Fruit fly (Drosophila melanogaster): ENCODE measurements around the gene yip2.

The yip2 gene

DNA sequence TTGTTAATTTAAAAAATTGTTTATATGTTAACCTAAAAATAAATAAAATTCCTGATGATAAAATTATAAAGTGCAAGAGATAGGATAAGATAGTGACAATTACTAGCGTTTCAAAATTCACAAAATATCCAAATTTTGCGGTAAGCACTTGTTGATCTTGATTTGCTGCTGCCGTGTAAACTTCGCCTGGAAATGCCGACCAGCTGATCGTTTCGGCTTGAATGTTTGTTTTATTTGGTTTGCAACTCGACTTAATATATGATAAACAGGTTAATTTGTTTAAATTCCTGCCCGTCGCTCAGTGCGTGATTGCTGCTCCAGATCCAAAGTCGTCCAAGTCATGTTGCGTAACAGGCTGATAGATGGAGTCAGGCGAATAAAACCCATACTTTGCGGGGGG is 6.3 kb downstream of the yip2 start, which contains the start of gene CG4592 (continued):
- TF ChIP-seq CG34406 (GFP tag; optimal IDR thresholded peaks at IDR 0.05) (peak; percentile 72), Lpt (GFP tag; optimal IDR thresholded peaks at IDR 0.05) (peak; percentile 44), pdm3 (GFP tag; optimal IDR thresholded peaks at IDR 0.05) (no peak), CG11902 (GFP tag; optimal IDR thresholded peaks at IDR 0.05) (peak; percentile 8), fd85E (GFP tag; optimal IDR thresholded peaks at IDR 0.05) (no peak), Sox15 (GFP tag; optimal IDR thresholded peaks at IDR 0.05) (peak; percentile 28), Eip75B (GFP tag; optimal IDR thresholded peaks at IDR 0.05) (peak; percentile 83), Sox14 (GFP tag; optimal IDR thresholded peaks at IDR 0.05) (peak; percentile 74), CG8319 (GFP tag; optimal IDR thresholded peaks at IDR 0.05) (peak; percentile 5), CG3919 (GFP tag; optimal IDR thresholded peaks at IDR 0.05) (peak; percentile 82), CG8632 (GFP tag; optimal IDR thresholded peaks at IDR 0.05) (peak; percentile 70), Eip93F (GFP tag; optimal IDR thresholded peaks at IDR 0.05) (peak; percentile 72), salr (GFP tag; optimal IDR thresholded peaks at IDR 0.05) (peak in 1 of 2 experiments; percentile 68), CG6163 (GFP tag; IDR thresholded peaks at IDR 0.05) (peak; percentile 84), topi (GFP tag; optimal IDR thresholded peaks at IDR 0.05) (peak; percentile 76), Eip78C (GFP tag) (no peak), CG6792 (GFP tag; optimal IDR thresholded peaks at IDR 0.05) (peak; percentile 69), CG11294 (GFP tag; IDR thresholded peaks at IDR 0.05) (peak; percentile 13; the same call in 1 of the 2 replicates), CG6854 (GFP tag; optimal IDR thresholded peaks at IDR 0.05) (no peak), CG1621 (tag; optimal IDR thresholded peaks at IDR 0.05) (peak; percentile 65), achi (GFP tag; optimal IDR thresholded peaks at IDR 0.05) (peak; percentile 77), CG4318 (GFP tag; optimal IDR thresholded peaks at IDR 0.05) (peak; percentile 28), CG32006 (GFP tag; optimal IDR thresholded peaks at IDR 0.05) (peak; percentile 75), CG7368 (GFP tag; optimal IDR thresholded peaks at IDR 0.05) (peak; percentile 50), CG9139 (GFP tag; optimal IDR thresholded peaks at IDR 0.05) (peak; percentile 55), net (GFP tag; optimal IDR thresholded peaks at IDR 0.05) (peak; percentile 77), CG10631 (GFP tag; optimal IDR thresholded peaks at IDR 0.05) (peak; percentile 53), acj6 (GFP tag; optimal IDR thresholded peaks at IDR 0.05) (peak; percentile 84)

DNA sequence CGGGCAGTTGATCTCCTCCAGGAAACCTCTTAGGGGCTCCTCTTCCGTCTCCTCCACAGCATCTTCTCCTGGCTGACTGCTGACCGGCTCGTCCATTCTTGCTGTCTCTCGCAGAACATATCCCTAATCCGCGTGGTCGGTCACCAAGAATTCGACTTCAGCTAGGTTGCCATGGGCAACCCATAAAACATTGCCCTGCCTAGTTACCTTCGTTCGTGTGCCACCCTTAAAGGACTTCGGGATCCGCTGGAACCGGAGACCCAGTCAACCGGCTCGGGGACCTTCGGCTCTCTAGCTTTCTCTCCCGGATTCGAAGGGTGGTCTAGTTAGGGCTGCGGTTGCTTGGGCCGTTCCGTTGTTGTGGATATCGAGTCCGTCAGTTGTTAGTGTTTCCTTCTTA is 9.7 kb downstream of the yip2 start, which contains the start of the genes TbCMF46 and CG42366:
Gene TbCMF46 (minus strand): TSS at position 101 of the 400 bp plus-strand sequence.
Gene CG42366 (plus strand): TSS at position 397 of the 400 bp plus-strand sequence.
- TF ChIP-seq CG3919 (GFP tag; optimal IDR thresholded peaks at IDR 0.05) = no peak
- no peak for TF ChIP-seq CG6276 (GFP tag; optimal IDR thresholded peaks at IDR 0.05)
- TF ChIP-seq Ets96B (tag; optimal IDR thresholded peaks at IDR 0.05) = no peak
- no peak for TF ChIP-seq CG6808 (GFP tag; optimal IDR thresholded peaks at IDR 0.05)
- no peak for TF ChIP-seq CG11762 (GFP tag; optimal IDR thresholded peaks at IDR 0.05; ENCODE audit: insufficient read depth)
- TF ChIP-seq Smox (GFP tag; optimal IDR thresholded peaks at IDR 0.05) = no peak
- TF ChIP-seq salr (GFP tag; optimal IDR thresholded peaks at IDR 0.05) = no peak
- TF ChIP-seq CG31627 (GFP tag; optimal IDR thresholded peaks at IDR 0.05) = no peak

DNA sequence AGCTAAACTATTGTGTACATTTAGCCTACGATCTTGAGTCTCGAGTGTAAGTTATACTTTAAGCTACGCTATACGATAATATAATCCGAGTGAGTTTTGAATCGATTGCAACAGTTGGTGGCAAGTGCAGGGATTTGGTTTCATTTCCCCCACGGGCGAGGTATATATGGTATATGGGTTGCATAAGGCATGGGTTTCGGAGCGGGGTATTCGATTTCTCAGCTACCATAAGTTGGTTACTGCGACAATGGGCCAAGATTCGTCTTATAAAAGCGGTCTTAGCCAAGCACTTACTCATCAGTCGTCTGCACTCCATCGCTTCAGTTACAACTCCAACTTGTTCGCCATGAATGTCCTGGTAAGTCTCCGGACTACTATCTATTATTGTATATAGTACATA is 15.2 kb downstream of the yip2 start, which contains the start of gene CG42367:
Gene CG42367 (plus strand): TSS at position 301 of the 400 bp plus-strand sequence.
- TF ChIP-seq OdsH (GFP tag; optimal IDR thresholded peaks at IDR 0.05) (no peak), CG11902 (GFP tag; optimal IDR thresholded peaks at IDR 0.05) (no peak), fd85E (GFP tag; optimal IDR thresholded peaks at IDR 0.05) (no peak), Hr38 (GFP tag; optimal IDR thresholded peaks at IDR 0.05) (no peak), CG8119 (GFP tag; IDR thresholded peaks at IDR 0.05) (no peak), CG7368 (GFP tag; optimal IDR thresholded peaks at IDR 0.05) (no peak), fkh (GFP tag; optimal IDR thresholded peaks at IDR 0.05) (no peak), CG15336 (GFP tag; IDR thresholded peaks at IDR 0.05) (no peak), Hr39 (GFP tag; optimal IDR thresholded peaks at IDR 0.05) (no peak), Hr4 (GFP tag; optimal IDR thresholded peaks at IDR 0.05) (no peak)

Measured in whole organism, prepupa.